Fruit fly (Drosophila melanogaster): ENCODE results near the gene Tbc1d8-9.

Tbc1d8-9 gene

DNA sequence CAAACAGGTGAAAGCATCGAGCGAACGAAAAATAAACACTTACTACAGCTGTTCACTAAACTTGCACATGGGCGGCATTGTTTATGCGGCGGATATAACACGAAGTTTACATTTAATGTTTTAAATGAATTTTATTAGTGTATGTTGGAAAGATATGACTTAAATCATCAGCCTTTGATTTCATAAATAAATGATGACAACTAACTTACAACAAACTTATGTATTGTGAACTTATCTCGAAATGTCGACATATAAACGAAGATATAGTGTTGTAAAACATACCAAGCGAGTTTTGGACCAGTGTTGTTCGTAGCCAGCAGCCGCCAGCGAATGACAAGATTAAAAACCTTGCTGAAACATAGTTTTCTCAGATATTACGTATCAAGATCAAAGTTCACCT, 39.1 kb downstream of the Tbc1d8-9 start, which contains the start of the genes CG11309 and CG7632 (continued):
- TF ChIP-seq CG7745 (tag; optimal IDR thresholded peaks at IDR 0.05) (peak; percentile 97), CG1792 (GFP tag; optimal IDR thresholded peaks at IDR 0.05) (peak; percentile 97), CG15269 (tag; optimal IDR thresholded peaks at IDR 0.05) (peak; percentile 99), Chrac-16 (GFP tag; optimal IDR thresholded peaks at IDR 0.05) (peak; percentile 98), CG6254 (GFP tag; optimal IDR thresholded peaks at IDR 0.05) (peak; percentile 98), CG11696 (GFP tag; IDR thresholded peaks at IDR 0.05) (peak; percentile 95), HHEX (GFP tag; optimal IDR thresholded peaks at IDR 0.05) (peak; percentile 99), Antp (GFP tag; optimal IDR thresholded peaks at IDR 0.05) (peak; percentile 97), sqz (GFP tag; optimal IDR thresholded peaks at IDR 0.05) (peak; percentile 99), Dbx (GFP tag; IDR thresholded peaks at IDR 0.05) (peak; percentile 98), BtbVII (GFP tag; optimal IDR thresholded peaks at IDR 0.05) (peak; percentile 100), kni (GFP tag; optimal IDR thresholded peaks at IDR 0.05) (peak; percentile 100), CG14441 (GFP tag; IDR thresholded peaks at IDR 0.05) (peak; percentile 96), gem (tag; optimal IDR thresholded peaks at IDR 0.05) (peak; percentile 100), CG34376 (GFP tag; optimal IDR thresholded peaks at IDR 0.05) (peak; percentile 100), CoRest (tag; optimal IDR thresholded peaks at IDR 0.05) (peak; percentile 99), pfk (GFP tag; optimal IDR thresholded peaks at IDR 0.05) (peak; percentile 88), knrl (GFP tag; IDR thresholded peaks at IDR 0.05; ENCODE audit: partially characterized antibody) (0 out of 3 replicates have a peak, but pooled peaks have one; percentile 22), Ssrp (tag; optimal IDR thresholded peaks at IDR 0.05) (peak; percentile 99), stc (GFP tag; IDR thresholded peaks at IDR 0.05) (peak; percentile 99), cg (GFP tag; optimal IDR thresholded peaks at IDR 0.05) (peak; percentile 29), CG3065 (GFP tag; optimal IDR thresholded peaks at IDR 0.05) (peak; percentile 97), zen2 (GFP tag; IDR thresholded peaks at IDR 0.05; ENCODE audit: partially characterized antibody) (no peak), ewg (GFP tag; optimal IDR thresholded peaks at IDR 0.05) (peak; percentile 96), mirr (GFP tag; optimal IDR thresholded peaks at IDR 0.05) (peak; percentile 100), maf-S (GFP tag; optimal IDR thresholded peaks at IDR 0.05) (peak; percentile 97), CG18476 (GFP tag; optimal IDR thresholded peaks at IDR 0.05) (peak; percentile 98), CG5180 (GFP tag; optimal IDR thresholded peaks at IDR 0.05) (peak; percentile 94), D19A (tag; optimal IDR thresholded peaks at IDR 0.05) (peak; percentile 98), E2f1 (GFP tag; IDR thresholded peaks at IDR 0.05) (peak; percentile 97), CG3726 (GFP tag; IDR thresholded peaks at IDR 0.05) (peak; percentile 97), ind (GFP tag; optimal IDR thresholded peaks at IDR 0.05) (peak; percentile 98), TFAM (GFP tag; optimal IDR thresholded peaks at IDR 0.05) (peak; percentile 96), CG15479 (GFP tag; optimal IDR thresholded peaks at IDR 0.05) (peak; percentile 81), tx (GFP tag; optimal IDR thresholded peaks at IDR 0.05) (peak; percentile 97), slou (GFP tag; optimal IDR thresholded peaks at IDR 0.05) (peak; percentile 96), Atf3 (GFP tag; optimal IDR thresholded peaks at IDR 0.05) (peak; percentile 97), sug (tag; optimal IDR thresholded peaks at IDR 0.05) (peak; percentile 99), CG2712 (tag; optimal IDR thresholded peaks at IDR 0.05) (peak; percentile 100), CG9797 (GFP tag; optimal IDR thresholded peaks at IDR 0.05) (peak; percentile 74), CG7928 (GFP tag; optimal IDR thresholded peaks at IDR 0.05) (peak; percentile 87), CG7987 (GFP tag; optimal IDR thresholded peaks at IDR 0.05) (peak; percentile 99), CG18619 (GFP tag; optimal IDR thresholded peaks at IDR 0.05) (peak; percentile 99), prd (optimal IDR thresholded peaks at IDR 0.05) (no peak), prd (GFP tag; IDR thresholded peaks at IDR 0.05) (peak; percentile 97), Dp (GFP tag; optimal IDR thresholded peaks at IDR 0.05) (peak; percentile 59), eve (GFP tag; optimal IDR thresholded peaks at IDR 0.05) (peak; percentile 65 to 100), ab (GFP tag; optimal IDR thresholded peaks at IDR 0.05) (peak; percentile 90), wor (GFP tag; IDR thresholded peaks at IDR 0.05) (peak; percentile 93), en (GFP tag; optimal IDR thresholded peaks at IDR 0.05) (peak; percentile 99)
